Worm (Caenorhabditis elegans) whole organism, young adult: Measurements from ENCODE around the gene F17C11.4.

Source experiments
- C06A6.2 ChIP-seq: fragments of 200-800 bp; sonication (Bioruptor generic); conservative IDR thresholded peaks from 2 replicates; pipeline ENCODE4 v1.3.6; 2022; ENCODE audit warnings: missing genetic modification characterization, missing compliant biosample characterization
- C17E4.6 ChIP-seq: fragments of 200-800 bp; sonication (Bioruptor generic); IDR thresholded peaks from 2 replicates; pipeline ENCODE4 v1.3.6; 2022; ENCODE audit warnings: missing genetic modification reagents, missing genetic modification characterization, missing compliant biosample characterization
- D2030.7 ChIP-seq: fragments of 200-800 bp; sonication (Bioruptor generic); IDR thresholded peaks from 2 replicates; pipeline ENCODE4 v1.3.6; 2022; ENCODE audit warnings: missing genetic modification reagents, missing genetic modification characterization, missing compliant biosample characterization
- F23B12.7 ChIP-seq: sonication (generic microtip); optimal IDR thresholded peaks from 2 replicates; lab custom pipeline; 2017; ENCODE audit warnings: missing genetic modification characterization, mild to moderate bottlenecking, missing compliant biosample characterization, antibody characterized with exemption, moderate library complexity; ENCODE audit not compliant: insufficient read depth
- F37B4.10 ChIP-seq: fragments of 200-800 bp; sonication (Bioruptor generic); IDR thresholded peaks from 2 replicates; pipeline ENCODE4 v1.3.6; 2022; ENCODE audit warnings: missing genetic modification characterization, missing compliant biosample characterization
- F49E8.2 ChIP-seq: sonication (generic microtip); optimal IDR thresholded peaks from 3 replicates; lab custom pipeline; 2017; ENCODE audit warnings: missing genetic modification characterization, mild to moderate bottlenecking, missing compliant biosample characterization, antibody characterized with exemption, moderate library complexity; ENCODE audit not compliant: insufficient read depth
- F55B11.4 ChIP-seq: sonication (generic microtip); optimal IDR thresholded peaks from 2 replicates; lab custom pipeline; 2016; ENCODE audit warnings: missing compliant biosample characterization, missing genetic modification characterization, borderline replicate concordance; ENCODE audit not compliant: insufficient read depth
- F57A8.1 ChIP-seq: fragments of 200-800 bp; sonication (Bioruptor generic); optimal IDR thresholded peaks from 2 replicates; lab custom pipeline; 2018; ENCODE audit warnings: mild to moderate bottlenecking, missing genetic modification characterization, moderate library complexity, missing compliant biosample characterization
- K12H6.12 ChIP-seq: fragments of 200-800 bp; sonication (Bioruptor generic); optimal IDR thresholded peaks from 2 replicates; lab custom pipeline; 2018; ENCODE audit warnings: mild to moderate bottlenecking, missing genetic modification characterization, missing compliant biosample characterization
- Y53F4B.3 ChIP-seq: fragments of 200-800 bp; sonication (Bioruptor generic); IDR thresholded peaks from 2 replicates; pipeline ENCODE4 v1.3.6; 2022; ENCODE audit warnings: missing genetic modification reagents, missing genetic modification characterization, missing compliant biosample characterization
- Y53G8AR.9 ChIP-seq: fragments of 200-800 bp; sonication (Bioruptor generic); conservative IDR thresholded peaks from 2 replicates; pipeline ENCODE4 v1.3.6; 2022; ENCODE audit warnings: missing genetic modification reagents, missing genetic modification characterization, missing compliant biosample characterization
- Y56A3A.18 ChIP-seq: fragments of 200-800 bp; sonication (Bioruptor generic); IDR thresholded peaks from 2 replicates; pipeline ENCODE4 v1.3.6; 2022; ENCODE audit warnings: missing genetic modification reagents, missing genetic modification characterization, missing compliant biosample characterization
- Y79H2A.3 ChIP-seq: fragments of 200-800 bp; sonication (Bioruptor generic); conservative IDR thresholded peaks from 2 replicates; pipeline ENCODE4 v1.3.6; 2022; ENCODE audit warnings: missing genetic modification reagents, missing genetic modification characterization, missing compliant biosample characterization
- Y95B8A.8 ChIP-seq: fragments of 200-800 bp; sonication (Bioruptor generic); IDR thresholded peaks from 2 replicates; pipeline ENCODE4 v1.3.6; 2022; ENCODE audit warnings: missing genetic modification reagents, missing genetic modification characterization, missing compliant biosample characterization
- ama-1 ChIP-seq, 3 experiments: fragments of 150-350 bp in 1 of 3; sonication (generic microtip) in 2 of 3; optimal IDR thresholded peaks; 2 replicates each; lab custom pipeline; 2014 to 2018; ENCODE audit warnings: missing biosample characterization in 2 of 3, missing genetic modification characterization in 2 of 3, missing genetic modification reagents in 2 of 3
- athp-1 ChIP-seq: sonication (generic microtip); optimal IDR thresholded peaks from 2 replicates; lab custom pipeline; 2017; ENCODE audit warnings: mild to moderate bottlenecking, missing genetic modification characterization, missing compliant biosample characterization
- cebp-1 ChIP-seq, 2 experiments: fragments of 200-800 bp in 1 of 2; sonication (Bioruptor generic) in 1 of 2; sonication (generic microtip) in 1 of 2; IDR thresholded peaks in 1 of 2; optimal IDR thresholded peaks in 1 of 2; 2 replicates each; pipeline versions ENCODE4 v1.3.6 to Lab custom; 2017 to 2022; ENCODE audit warnings: missing compliant biosample characterization in 2 of 2, missing genetic modification characterization in 2 of 2, mild to moderate bottlenecking in 1 of 2, missing genetic modification reagents in 1 of 2, moderate library complexity in 1 of 2
- ceh-40 ChIP-seq: fragments of 200-800 bp; sonication (Bioruptor generic); IDR thresholded peaks from 2 replicates; pipeline ENCODE4 v1.3.6; 2022; ENCODE audit warnings: missing genetic modification characterization, missing compliant biosample characterization
- ceh-58 ChIP-seq: fragments of 200-800 bp; sonication (Bioruptor generic); IDR thresholded peaks from 2 replicates; pipeline ENCODE4 v1.3.6; 2022; ENCODE audit warnings: missing genetic modification characterization, missing compliant biosample characterization
- ceh-79 ChIP-seq: sonication (generic microtip); optimal IDR thresholded peaks from 2 replicates; lab custom pipeline; 2017; ENCODE audit warnings: mild to moderate bottlenecking, missing genetic modification characterization, missing compliant biosample characterization
- chd-7 ChIP-seq: sonication (generic microtip); optimal IDR thresholded peaks from 2 replicates; lab custom pipeline; 2016; ENCODE audit warnings: mild to moderate bottlenecking, missing genetic modification characterization, moderate library complexity, missing compliant biosample characterization
- die-1 ChIP-seq: sonication (generic microtip); optimal IDR thresholded peaks from 2 replicates; lab custom pipeline; 2016; ENCODE audit warnings: missing genotype, mild to moderate bottlenecking, missing genetic modification characterization, missing compliant biosample characterization
- dox-1 ChIP-seq: fragments of 200-800 bp; sonication (Bioruptor generic); IDR thresholded peaks from 2 replicates; pipeline ENCODE4 v1.3.6; 2022; ENCODE audit warnings: missing genetic modification reagents, missing genetic modification characterization, missing compliant biosample characterization
- egl-18 ChIP-seq: fragments of 200-800 bp; sonication (Bioruptor generic); IDR thresholded peaks from 2 replicates; pipeline ENCODE4 v1.3.6; 2022; ENCODE audit warnings: missing genetic modification reagents, missing genetic modification characterization, missing compliant biosample characterization
- egrh-3 ChIP-seq: fragments of 200-800 bp; sonication (Bioruptor generic); IDR thresholded peaks from 2 replicates; pipeline ENCODE4 v1.3.6; 2022; ENCODE audit warnings: missing genetic modification reagents, missing genetic modification characterization, missing compliant biosample characterization
- ekl-4 ChIP-seq: fragments of 200-800 bp; sonication (Bioruptor generic); IDR thresholded peaks from 2 replicates; pipeline ENCODE4 v1.3.6; 2022; ENCODE audit warnings: missing genetic modification reagents, missing genetic modification characterization, missing compliant biosample characterization
- fkh-3 ChIP-seq: sonication (generic microtip); optimal IDR thresholded peaks from 2 replicates; lab custom pipeline; 2016; ENCODE audit warnings: mild to moderate bottlenecking, missing genetic modification characterization, missing compliant biosample characterization
- gei-17 ChIP-seq: fragments of 200-800 bp; sonication (Bioruptor generic); optimal IDR thresholded peaks from 2 replicates; lab custom pipeline; 2018; ENCODE audit warnings: mild to moderate bottlenecking, missing genetic modification characterization, missing compliant biosample characterization
- hlh-26 ChIP-seq: fragments of 200-800 bp; sonication (Bioruptor generic); conservative IDR thresholded peaks from 2 replicates; pipeline ENCODE4 v1.3.6; 2022; ENCODE audit warnings: missing genetic modification reagents, missing genetic modification characterization, missing compliant biosample characterization
- let-526 ChIP-seq: fragments of 200-800 bp; sonication (Bioruptor generic); IDR thresholded peaks from 2 replicates; pipeline ENCODE4 v1.3.6; 2022; ENCODE audit warnings: missing genetic modification reagents, missing genetic modification characterization, missing compliant biosample characterization
- lin-26 ChIP-seq: fragments of 200-800 bp; sonication (Bioruptor generic); IDR thresholded peaks from 2 replicates; pipeline ENCODE4 v1.3.6; 2022; ENCODE audit warnings: missing genetic modification reagents, missing genetic modification characterization, missing compliant biosample characterization
- lin-40 ChIP-seq: sonication (generic microtip); optimal IDR thresholded peaks from 2 replicates; lab custom pipeline; 2016; ENCODE audit warnings: missing genetic modification characterization, mild to moderate bottlenecking, missing compliant biosample characterization, missing genotype, missing genetic modification reagents
- madf-3 ChIP-seq: fragments of 200-800 bp; sonication (Bioruptor generic); IDR thresholded peaks from 2 replicates; pipeline ENCODE4 v1.3.6; 2022; ENCODE audit warnings: missing genetic modification reagents, missing genetic modification characterization, missing compliant biosample characterization
- madf-6 ChIP-seq: fragments of 200-800 bp; sonication (Bioruptor generic); IDR thresholded peaks from 2 replicates; pipeline ENCODE4 v1.3.6; 2022; ENCODE audit warnings: missing genetic modification reagents, missing genetic modification characterization, missing compliant biosample characterization
- nfya-2 ChIP-seq: fragments of 200-800 bp; sonication (Bioruptor generic); IDR thresholded peaks from 2 replicates; pipeline ENCODE4 v1.3.6; 2022; ENCODE audit warnings: missing genetic modification reagents, missing genetic modification characterization, missing compliant biosample characterization
- nfyb-1 ChIP-seq: fragments of 200-800 bp; sonication (Bioruptor generic); IDR thresholded peaks from 2 replicates; pipeline ENCODE4 v1.3.6; 2022; ENCODE audit warnings: missing genetic modification reagents, missing genetic modification characterization, missing compliant biosample characterization
- nhr-120 ChIP-seq: fragments of 200-800 bp; sonication (Bioruptor generic); IDR thresholded peaks from 2 replicates; pipeline ENCODE4 v1.3.6; 2022; ENCODE audit warnings: missing genetic modification characterization, missing compliant biosample characterization
- nhr-27 ChIP-seq: fragments of 200-800 bp; sonication (Bioruptor generic); optimal IDR thresholded peaks from 2 replicates; lab custom pipeline; 2018; ENCODE audit warnings: mild to moderate bottlenecking, missing genetic modification characterization, moderate library complexity, missing compliant biosample characterization
- nhr-90 ChIP-seq: sonication (generic microtip); optimal IDR thresholded peaks from 2 replicates; lab custom pipeline; 2016; ENCODE audit warnings: missing genotype, mild to moderate bottlenecking, missing genetic modification characterization, missing compliant biosample characterization
- rcor-1 ChIP-seq: fragments of 200-800 bp; sonication (Bioruptor generic); IDR thresholded peaks from 2 replicates; pipeline ENCODE4 v1.3.6; 2022; ENCODE audit warnings: missing genetic modification reagents, missing genetic modification characterization, missing compliant biosample characterization
- repo-1 ChIP-seq: sonication (generic microtip); optimal IDR thresholded peaks from 2 replicates; lab custom pipeline; 2017; ENCODE audit warnings: mild to moderate bottlenecking, missing genetic modification characterization, missing compliant biosample characterization
- snpc-1.1 ChIP-seq: sonication (generic microtip); optimal IDR thresholded peaks from 2 replicates; lab custom pipeline; 2017; ENCODE audit warnings: missing genetic modification characterization, mild to moderate bottlenecking, missing compliant biosample characterization, antibody characterized with exemption, moderate library complexity, missing genotype, missing genetic modification reagents; ENCODE audit not compliant: insufficient read depth
- somi-1 ChIP-seq: fragments of 200-800 bp; sonication (Bioruptor generic); optimal IDR thresholded peaks from 2 replicates; lab custom pipeline; 2018; ENCODE audit warnings: mild to moderate bottlenecking, missing genetic modification characterization, missing compliant biosample characterization
- zim-3 ChIP-seq: sonication (generic microtip); optimal IDR thresholded peaks from 2 replicates; lab custom pipeline; 2017; ENCODE audit warnings: mild to moderate bottlenecking, missing genetic modification characterization, moderate library complexity, missing compliant biosample characterization
- ztf-25 ChIP-seq: fragments of 200-800 bp; sonication (Bioruptor generic); IDR thresholded peaks from 2 replicates; pipeline ENCODE4 v1.3.6; 2022; ENCODE audit warnings: missing genetic modification reagents, missing genetic modification characterization, missing compliant biosample characterization
- ztf-26 ChIP-seq: sonication (generic microtip); optimal IDR thresholded peaks from 2 replicates; lab custom pipeline; 2017; ENCODE audit warnings: missing genetic modification characterization, missing compliant biosample characterization

The F17C11.4 gene

ce11 chrV:10953471-10954155 is 2.0 kb downstream of the F17C11.4 start (continued):
- no peak for TF ChIP-seq K12H6.12 (tag; lab: Kevin White, UChicago)
- TF ChIP-seq egrh-3 (GFP tag; lab: Robert Waterston, UW), result no peak
- TF ChIP-seq F23B12.7 (tag; lab: Kevin White, UChicago), result no peak
- TF ChIP-seq ceh-40 (GFP tag; lab: Robert Waterston, UW), result no peak
- TF ChIP-seq zim-3 (tag; lab: Kevin White, UChicago), result no peak
- peak; percentile 79 for TF ChIP-seq ama-1 (optimal IDR thresholded peaks at IDR 0.05; lab: Kevin White, UChicago)
- TF ChIP-seq ama-1 (GFP tag; optimal IDR thresholded peaks at IDR 0.05; lab: Kevin White, UChicago), result peak in 1 of 2 experiments; percentile 33
- no peak for TF ChIP-seq fkh-3 (tag; lab: Kevin White, UChicago)
- peak; percentile 74 for TF ChIP-seq Y53G8AR.9 (GFP tag; lab: Robert Waterston, UW)
- 0 out of 2 replicates have a peak, but pooled peaks have one; percentile 19 for TF ChIP-seq let-526 (GFP tag; lab: Robert Waterston, UW)
- TF ChIP-seq nhr-90 (tag; lab: Kevin White, UChicago), result peak; percentile 30
- peak; percentile 70 for TF ChIP-seq ekl-4
- TF ChIP-seq C17E4.6 (GFP tag; lab: Robert Waterston, UW), result no peak
- TF ChIP-seq Y79H2A.3 (GFP tag; lab: Robert Waterston, UW), result no peak
- TF ChIP-seq F49E8.2 (tag; lab: Kevin White, UChicago), result no peak
- TF ChIP-seq nfyb-1 (GFP tag; lab: Robert Waterston, UW), result 0 out of 2 replicates have a peak, but pooled peaks have one; percentile 54
- no peak for TF ChIP-seq F37B4.10 (GFP tag; lab: Robert Waterston, UW)
- TF ChIP-seq rcor-1, result no peak
- TF ChIP-seq athp-1, result peak; percentile 40
- peak; percentile 75; the same call in 1 of the 2 replicates for TF ChIP-seq Y56A3A.18 (GFP tag; lab: Robert Waterston, UW)
- TF ChIP-seq cebp-1 (GFP tag; IDR thresholded peaks at IDR 0.05; lab: Robert Waterston, UW), result no peak
- TF ChIP-seq cebp-1 (tag; optimal IDR thresholded peaks at IDR 0.05; lab: Kevin White, UChicago), result peak; percentile 78
- peak; percentile 91 for TF ChIP-seq repo-1 (tag; lab: Kevin White, UChicago)
- peak; percentile 53 for TF ChIP-seq ztf-26 (tag; lab: Kevin White, UChicago)
- no peak; the same call in none of the 2 replicates for TF ChIP-seq C06A6.2 (GFP tag; lab: Robert Waterston, UW)
- TF ChIP-seq snpc-1.1, result no peak
- TF ChIP-seq nhr-120 (GFP tag; lab: Robert Waterston, UW), result no peak
- peak; percentile 56; the same call in 1 of the 2 replicates for TF ChIP-seq madf-3 (GFP tag; lab: Robert Waterston, UW)
- TF ChIP-seq F57A8.1, result no peak
- TF ChIP-seq D2030.7, result no peak
- no peak for TF ChIP-seq nhr-27 (tag; lab: Kevin White, UChicago)
- peak; percentile 76 for TF ChIP-seq somi-1 (GFP tag; lab: Kevin White, UChicago)
- TF ChIP-seq Y53F4B.3 (GFP tag; lab: Robert Waterston, UW), result no peak
- no peak for TF ChIP-seq chd-7
- TF ChIP-seq dox-1, result peak; percentile 45; the same call in 1 of the 2 replicates
- TF ChIP-seq nfya-2 (GFP tag; lab: Robert Waterston, UW), result no peak
- no peak for TF ChIP-seq Y95B8A.8
- peak; percentile 28; the same call in 1 of the 2 replicates for TF ChIP-seq madf-6 (GFP tag; lab: Robert Waterston, UW)
- TF ChIP-seq ceh-58, result no peak
- no peak for TF ChIP-seq die-1
- no peak for TF ChIP-seq ztf-25 (GFP tag; lab: Robert Waterston, UW)
- peak; percentile 43 for TF ChIP-seq gei-17
- TF ChIP-seq F55B11.4 (tag; lab: Kevin White, UChicago), result no peak
- TF ChIP-seq lin-40 (tag; lab: Kevin White, UChicago), result peak; percentile 55
- TF ChIP-seq hlh-26, result no peak
- TF ChIP-seq ceh-79 (tag; lab: Kevin White, UChicago), result no peak
- no peak for TF ChIP-seq egl-18 (GFP tag; lab: Robert Waterston, UW)
- no peak; the same call in 1 of the 2 replicates for TF ChIP-seq lin-26
